Worm (Caenorhabditis elegans): Measurements from ENCODE around the gene ipla-1.

DNA sequence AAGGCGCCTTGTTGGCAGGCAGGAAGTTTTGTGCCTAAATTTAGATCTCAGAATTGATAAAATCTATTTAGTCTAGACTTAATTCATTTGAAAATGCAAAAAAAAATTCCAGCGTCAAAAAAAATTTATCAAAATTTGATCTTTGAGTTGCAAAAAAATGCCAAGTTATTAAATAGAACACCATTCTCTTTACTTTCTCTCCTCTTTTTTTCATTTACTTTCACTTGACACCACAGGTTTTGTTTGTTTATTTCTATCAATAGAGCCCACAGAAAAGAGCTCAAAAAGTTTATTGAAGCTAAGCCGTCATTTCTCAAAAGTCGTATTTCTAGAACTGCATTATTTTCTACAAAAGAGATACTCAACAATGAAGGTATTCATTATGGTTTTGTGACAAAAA, 11.5 kb upstream of the ipla-1 start, which contains the start of gene pqn-35:
- TF ChIP-seq him-1 (tag; optimal IDR thresholded peaks at IDR 0.05) (no peak), W03F9.2 (tag; optimal IDR thresholded peaks at IDR 0.05) (no peak), dao-5 (tag; optimal IDR thresholded peaks at IDR 0.05) (no peak)
